Worm (Caenorhabditis elegans) whole organism, late embryonic: ENCODE measurements around the gene fbxa-182.

ENCODE experiments used
- ahr-1 ChIP-seq: sonication (generic microtip); optimal IDR thresholded peaks from 2 replicates; lab custom pipeline; 2016; ENCODE audit warnings: missing genetic modification characterization, missing compliant biosample characterization
- ama-1 ChIP-seq: fragments of 150-350 bp; optimal IDR thresholded peaks from 2 replicates; lab custom pipeline; 2014
- ceh-6 ChIP-seq: fragments of 200-800 bp; sonication (Bioruptor generic); optimal IDR thresholded peaks from 2 replicates; lab custom pipeline; 2018; ENCODE audit warnings: mild to moderate bottlenecking, missing genetic modification characterization, missing compliant biosample characterization
- che-1 ChIP-seq: sonication (generic microtip); optimal IDR thresholded peaks from 2 replicates; lab custom pipeline; 2016; ENCODE audit warnings: mild to moderate bottlenecking, missing genetic modification characterization, missing compliant biosample characterization
- dmd-4 ChIP-seq: sonication (generic microtip); optimal IDR thresholded peaks from 2 replicates; lab custom pipeline; 2016; ENCODE audit warnings: borderline replicate concordance, missing genetic modification characterization, missing compliant biosample characterization
- ets-4 ChIP-seq: sonication (generic microtip); optimal IDR thresholded peaks from 2 replicates; lab custom pipeline; 2016; ENCODE audit warnings: missing genetic modification characterization, missing compliant biosample characterization
- madf-2 ChIP-seq: sonication (generic microtip); optimal IDR thresholded peaks from 2 replicates; lab custom pipeline; 2017; ENCODE audit warnings: missing genetic modification characterization, missing compliant biosample characterization
- nhr-232 ChIP-seq: sonication (generic microtip); optimal IDR thresholded peaks from 2 replicates; lab custom pipeline; 2016; ENCODE audit warnings: missing genetic modification characterization, missing compliant biosample characterization
- pag-3 ChIP-seq: sonication (generic microtip); optimal IDR thresholded peaks from 2 replicates; lab custom pipeline; 2016; ENCODE audit warnings: missing compliant biosample characterization, missing genetic modification characterization, borderline replicate concordance
- pax-1 ChIP-seq: fragments of 150-350 bp; optimal IDR thresholded peaks from 2 replicates; lab custom pipeline; 2014; ENCODE audit warnings: missing biosample characterization, missing genetic modification characterization
- pqm-1 ChIP-seq: sonication (generic microtip); optimal IDR thresholded peaks from 2 replicates; lab custom pipeline; 2016; ENCODE audit warnings: missing genetic modification characterization, missing compliant biosample characterization
- rnt-1 ChIP-seq: sonication (generic microtip); optimal IDR thresholded peaks from 2 replicates; lab custom pipeline; 2016; ENCODE audit warnings: missing genetic modification characterization, missing compliant biosample characterization
- tbx-2 ChIP-seq: sonication (generic microtip); optimal IDR thresholded peaks from 2 replicates; lab custom pipeline; 2016; ENCODE audit warnings: missing genetic modification characterization, missing compliant biosample characterization

- TF ChIP-seq dmd-4 (tag; lab: Kevin White, UChicago) (no peak), ets-4 (tag; lab: Kevin White, UChicago) (no peak), ama-1 (lab: Kevin White, UChicago) (no peak), nhr-232 (tag; lab: Kevin White, UChicago) (no peak), pag-3 (no peak), pqm-1 (tag; lab: Kevin White, UChicago) (no peak), madf-2 (tag; lab: Kevin White, UChicago) (no peak), che-1 (no peak), ahr-1 (tag; lab: Kevin White, UChicago) (no peak), ceh-6 (GFP tag; lab: Kevin White, UChicago) (no peak), tbx-2 (tag; lab: Kevin White, UChicago) (no peak), pax-1 (tag; lab: Kevin White, UChicago) (no peak), rnt-1 (tag; lab: Kevin White, UChicago) (no peak)
Measured at ce11 chrII:2399810-2400209, 12.7 kb downstream of the fbxa-182 start.
